Fruit fly (Drosophila melanogaster) whole organism, prepupa: ENCODE data around the gene CG15306.

Experiments used
- CG10631 ChIP-seq: fragments of 200-800 bp; sonication (Bioruptor generic); optimal IDR thresholded peaks from 2 replicates; lab custom pipeline; 2016; ENCODE audit warnings: missing biosample characterization, missing genetic modification characterization
- CG10669 ChIP-seq: fragments of 200-800 bp; sonication (Bioruptor generic); optimal IDR thresholded peaks from 3 replicates; lab custom pipeline; 2018; ENCODE audit warnings: missing biosample characterization, mild to moderate bottlenecking, missing genetic modification characterization, moderate library complexity
- CG11294 ChIP-seq: fragments of 200-800 bp; sonication (Bioruptor generic); IDR thresholded peaks from 2 replicates; pipeline ENCODE4 v1.3.6; 2022; ENCODE audit warnings: missing biosample characterization, missing genetic modification characterization
- CG1621 ChIP-seq: fragments of 200-800 bp; sonication (Bioruptor generic); optimal IDR thresholded peaks from 3 replicates; lab custom pipeline; 2018; ENCODE audit warnings: missing biosample characterization, mild to moderate bottlenecking, missing genetic modification characterization
- CG16779 ChIP-seq: fragments of 200-800 bp; sonication (Bioruptor generic); optimal IDR thresholded peaks from 3 replicates; lab custom pipeline; 2017; ENCODE audit warnings: missing biosample characterization, mild to moderate bottlenecking, missing genetic modification characterization
- CG31627 ChIP-seq: fragments of 200-800 bp; sonication (Bioruptor generic); optimal IDR thresholded peaks from 3 replicates; lab custom pipeline; 2016; ENCODE audit warnings: missing biosample characterization, missing genetic modification characterization
- CG34406 ChIP-seq: fragments of 200-800 bp; sonication (Bioruptor generic); optimal IDR thresholded peaks from 3 replicates; lab custom pipeline; 2016; ENCODE audit warnings: missing biosample characterization, missing genetic modification characterization
- CG4318 ChIP-seq: fragments of 200-800 bp; sonication (Bioruptor generic); optimal IDR thresholded peaks from 3 replicates; lab custom pipeline; 2017; ENCODE audit warnings: missing biosample characterization, mild to moderate bottlenecking, missing genetic modification characterization
- CG6163 ChIP-seq: fragments of 200-800 bp; sonication (Bioruptor generic); IDR thresholded peaks from 3 replicates; pipeline ENCODE4 v1.3.6; 2022; ENCODE audit warnings: missing biosample characterization, missing genetic modification characterization
- CG6276 ChIP-seq: fragments of 200-800 bp; sonication (Bioruptor generic); optimal IDR thresholded peaks from 2 replicates; lab custom pipeline; 2017; ENCODE audit warnings: missing biosample characterization, mild to moderate bottlenecking, missing genetic modification characterization
- CG6808 ChIP-seq: fragments of 200-800 bp; sonication (Bioruptor generic); optimal IDR thresholded peaks from 3 replicates; lab custom pipeline; 2017; ENCODE audit warnings: missing biosample characterization, missing genetic modification characterization, mild to moderate bottlenecking, moderate library complexity, missing genetic modification reagents
- CG6854 ChIP-seq: fragments of 200-800 bp; sonication (Bioruptor generic); optimal IDR thresholded peaks from 2 replicates; lab custom pipeline; 2017; ENCODE audit warnings: missing biosample characterization, mild to moderate bottlenecking, missing genetic modification characterization
- CG8119 ChIP-seq: fragments of 200-800 bp; sonication (Bioruptor generic); IDR thresholded peaks from 3 replicates; pipeline ENCODE4 v1.3.6; 2022; ENCODE audit warnings: missing biosample characterization, missing genetic modification characterization
- CG8632 ChIP-seq: fragments of 200-800 bp; sonication (Bioruptor generic); optimal IDR thresholded peaks from 3 replicates; lab custom pipeline; 2016; ENCODE audit warnings: missing biosample characterization, missing genetic modification characterization
- Eip75B ChIP-seq: fragments of 200-800 bp; sonication (Bioruptor generic); optimal IDR thresholded peaks from 3 replicates; lab custom pipeline; 2016; ENCODE audit warnings: missing biosample characterization, missing genetic modification characterization
- Eip78C ChIP-seq: fragments of 200-800 bp; sonication (Bioruptor generic); peaks from one replicate; lab custom pipeline; 2016; ENCODE audit warnings: missing biosample characterization, missing genetic modification characterization
- Eip93F ChIP-seq: fragments of 200-800 bp; sonication (Bioruptor generic); optimal IDR thresholded peaks from 2 replicates; lab custom pipeline; 2016; ENCODE audit warnings: missing biosample characterization, mild to moderate bottlenecking, missing genetic modification characterization
- Ets21C ChIP-seq: fragments of 200-800 bp; sonication (Bioruptor generic); optimal IDR thresholded peaks from 3 replicates; lab custom pipeline; 2016; ENCODE audit warnings: missing biosample characterization, missing genetic modification characterization
- Ets96B ChIP-seq: fragments of 200-800 bp; optimal IDR thresholded peaks from 2 replicates; lab custom pipeline; 2019; ENCODE audit warnings: missing biosample characterization, mild to moderate bottlenecking, missing genetic modification characterization, moderate library complexity
- Hr38 ChIP-seq: sonication (Bioruptor generic); optimal IDR thresholded peaks from 2 replicates; lab custom pipeline; 2016; ENCODE audit warnings: missing biosample characterization, missing genetic modification characterization
- Hr39 ChIP-seq: fragments of 200-800 bp; sonication (Bioruptor generic); optimal IDR thresholded peaks from 2 replicates; lab custom pipeline; 2016; ENCODE audit warnings: missing biosample characterization, missing genetic modification characterization
- Met ChIP-seq: fragments of 200-800 bp; sonication (Bioruptor generic); optimal IDR thresholded peaks from 3 replicates; lab custom pipeline; 2016; ENCODE audit warnings: missing biosample characterization, missing genetic modification characterization
- Sox14 ChIP-seq: fragments of 200-800 bp; sonication (Bioruptor generic); optimal IDR thresholded peaks from 3 replicates; lab custom pipeline; 2016; ENCODE audit warnings: missing biosample characterization, missing genetic modification characterization
- achi ChIP-seq: fragments of 200-800 bp; sonication (Bioruptor generic); optimal IDR thresholded peaks from 3 replicates; lab custom pipeline; 2016; ENCODE audit warnings: missing biosample characterization, missing genetic modification characterization
- dsx ChIP-seq: fragments of 200-800 bp; optimal IDR thresholded peaks from 3 replicates; lab custom pipeline; 2019; ENCODE audit warnings: missing biosample characterization, mild to moderate bottlenecking, missing genetic modification characterization, moderate library complexity; ENCODE audit not compliant: poor library complexity, severe bottlenecking
- fd59A ChIP-seq: fragments of 200-800 bp; sonication (Bioruptor generic); optimal IDR thresholded peaks from 2 replicates; lab custom pipeline; 2017; ENCODE audit warnings: missing biosample characterization, mild to moderate bottlenecking, missing genetic modification characterization, missing genetic modification reagents
- fkh ChIP-seq: fragments of 200-800 bp; sonication (Bioruptor generic); optimal IDR thresholded peaks from 3 replicates; lab custom pipeline; 2017; ENCODE audit warnings: missing biosample characterization, mild to moderate bottlenecking, missing genetic modification characterization, moderate library complexity
- lz ChIP-seq: fragments of 200-800 bp; sonication (Bioruptor generic); optimal IDR thresholded peaks from 3 replicates; lab custom pipeline; 2016; ENCODE audit warnings: missing biosample characterization, missing genetic modification characterization
- salr ChIP-seq, 2 experiments: fragments of 200-800 bp; sonication (Bioruptor generic); optimal IDR thresholded peaks; 3 replicates each; lab custom pipeline; 2016 to 2018; ENCODE audit warnings: missing biosample characterization in 2 of 2, missing genetic modification characterization in 2 of 2, mild to moderate bottlenecking in 1 of 2
- spab ChIP-seq: fragments of 200-800 bp; sonication (Bioruptor generic); optimal IDR thresholded peaks from 2 replicates; lab custom pipeline; 2017; ENCODE audit warnings: missing biosample characterization, mild to moderate bottlenecking, missing genetic modification characterization, missing genetic modification reagents
- svp ChIP-seq: fragments of 200-800 bp; sonication (Bioruptor generic); peaks from one replicate; lab custom pipeline; 2016; ENCODE audit warnings: missing biosample characterization, missing genetic modification characterization
- topi ChIP-seq: fragments of 200-800 bp; sonication (Bioruptor generic); optimal IDR thresholded peaks from 3 replicates; lab custom pipeline; 2016; ENCODE audit warnings: missing biosample characterization, missing genetic modification characterization
- vri ChIP-seq: fragments of 200-800 bp; sonication (Bioruptor generic); optimal IDR thresholded peaks from 3 replicates; lab custom pipeline; 2016; ENCODE audit warnings: missing biosample characterization, mild to moderate bottlenecking, missing genetic modification characterization

Gene CG15306

dm6 chrX:10362557-10363366 is 31.1 kb upstream of the CG15306 start (continued):
- TF ChIP-seq CG31627 (GFP tag; lab: Kevin White, UChicago): peak; percentile 38
- TF ChIP-seq Sox14 (GFP tag; lab: Kevin White, UChicago): peak; percentile 26
- TF ChIP-seq CG6808: no peak
- TF ChIP-seq svp: peak; percentile 77
- TF ChIP-seq CG11294 (GFP tag; lab: Robert Waterston, UW): no peak
- no peak for TF ChIP-seq Ets21C
- TF ChIP-seq CG16779 (tag; lab: Kevin White, UChicago): no peak
- TF ChIP-seq CG8119 (GFP tag; lab: Robert Waterston, UW): no peak
- TF ChIP-seq CG10631 (GFP tag; lab: Kevin White, UChicago): peak; percentile 19
- TF ChIP-seq CG1621 (tag; lab: Kevin White, UChicago): no peak
- peak; percentile 3 for TF ChIP-seq CG8632
- no peak for TF ChIP-seq dsx (GFP tag; lab: Kevin White, UChicago)
- no peak for TF ChIP-seq Hr38
- TF ChIP-seq spab (GFP tag; lab: Kevin White, UChicago): no peak
- peak; percentile 4 for TF ChIP-seq CG6276 (GFP tag; lab: Kevin White, UChicago)
- peak; percentile 16 for TF ChIP-seq CG10669 (GFP tag; lab: Kevin White, UChicago)
- TF ChIP-seq CG34406 (GFP tag; lab: Kevin White, UChicago): peak; percentile 23
- 0 out of 3 replicates have a peak, but pooled peaks have one; percentile 39 for TF ChIP-seq CG6163 (GFP tag; lab: Robert Waterston, UW)
- peak; percentile 28 for TF ChIP-seq Eip75B
- TF ChIP-seq, all 60 proteins: peak for 29

DNA sequence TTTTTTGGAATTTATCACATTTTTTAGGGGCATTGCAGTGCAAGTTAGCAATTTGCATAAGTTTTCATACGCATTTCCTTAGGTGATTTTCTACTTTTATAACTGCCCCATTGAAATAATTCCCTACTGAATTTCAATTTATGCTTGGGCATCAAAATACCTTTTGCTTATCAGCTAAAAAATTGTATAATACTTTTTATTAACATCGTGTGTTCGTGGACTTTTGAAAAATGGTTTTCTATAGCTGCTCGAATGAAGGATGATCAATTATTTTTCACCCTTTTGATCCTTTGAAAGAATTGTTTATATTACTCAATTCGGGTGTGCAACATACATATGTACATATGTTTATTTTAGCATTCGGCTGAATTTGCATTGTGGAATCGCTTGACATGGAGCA is 30.5 kb upstream of the CG15306 start:
- no peak for TF ChIP-seq Met
- no peak for TF ChIP-seq CG8632
- no peak for TF ChIP-seq CG6808
- no peak for TF ChIP-seq Eip78C (GFP tag; lab: Kevin White, UChicago)
- TF ChIP-seq CG4318 (GFP tag; lab: Kevin White, UChicago): no peak
- TF ChIP-seq Ets96B: no peak
- TF ChIP-seq fkh: no peak
- TF ChIP-seq CG6854 (GFP tag; lab: Kevin White, UChicago): no peak
- no peak for TF ChIP-seq lz (GFP tag; lab: Kevin White, UChicago)
- no peak for TF ChIP-seq CG10669 (GFP tag; lab: Kevin White, UChicago)
- TF ChIP-seq CG6276 (GFP tag; lab: Kevin White, UChicago): no peak

DNA sequence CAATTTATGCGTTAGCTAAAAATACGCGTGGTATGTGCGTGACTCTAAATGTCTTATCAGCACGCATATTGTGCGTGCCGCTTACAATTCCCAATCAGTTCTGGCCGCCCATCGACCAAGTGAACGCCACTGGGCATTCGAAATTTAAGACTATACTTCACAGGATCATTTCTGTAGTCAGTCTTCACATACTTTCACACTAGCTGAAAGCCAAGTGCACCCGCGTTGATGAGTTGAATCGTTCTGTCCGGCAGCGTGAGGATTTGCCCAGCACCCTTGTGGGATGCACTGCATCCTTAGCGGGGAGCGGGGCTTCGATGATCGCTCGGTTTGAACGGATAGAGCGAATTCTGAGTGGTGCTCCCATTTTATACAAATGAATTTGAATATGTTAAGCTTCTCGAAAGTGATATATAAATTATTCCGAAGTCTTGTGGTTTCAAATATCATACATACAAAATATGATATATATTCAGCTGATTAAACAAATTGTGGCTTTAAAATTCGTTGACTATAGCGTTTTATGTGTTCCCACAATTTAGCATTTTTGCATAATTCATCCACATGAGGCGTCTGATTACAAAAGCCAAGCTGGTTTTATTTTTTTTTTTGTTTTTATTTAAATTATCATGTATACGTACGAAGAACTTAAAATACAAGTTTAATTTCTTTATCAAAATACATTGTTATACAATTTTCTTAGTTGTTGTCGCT is 16.5 kb upstream of the CG15306 start:
- no peak for TF ChIP-seq Hr39
- peak; percentile 35 for TF ChIP-seq Eip78C (GFP tag; lab: Kevin White, UChicago)

- no peak for TF ChIP-seq CG8632
- TF ChIP-seq topi (GFP tag; lab: Kevin White, UChicago): no peak
- TF ChIP-seq vri (GFP tag; lab: Kevin White, UChicago): no peak
- no peak for TF ChIP-seq Eip93F (GFP tag; lab: Kevin White, UChicago)
- TF ChIP-seq lz (GFP tag; lab: Kevin White, UChicago): no peak
- no peak for TF ChIP-seq salr (GFP tag; optimal IDR thresholded peaks at IDR 0.05; lab: Kevin White, UChicago)
Observed at dm6 chrX:10340492-10340891, 8.9 kb upstream of the CG15306 start.

DNA sequence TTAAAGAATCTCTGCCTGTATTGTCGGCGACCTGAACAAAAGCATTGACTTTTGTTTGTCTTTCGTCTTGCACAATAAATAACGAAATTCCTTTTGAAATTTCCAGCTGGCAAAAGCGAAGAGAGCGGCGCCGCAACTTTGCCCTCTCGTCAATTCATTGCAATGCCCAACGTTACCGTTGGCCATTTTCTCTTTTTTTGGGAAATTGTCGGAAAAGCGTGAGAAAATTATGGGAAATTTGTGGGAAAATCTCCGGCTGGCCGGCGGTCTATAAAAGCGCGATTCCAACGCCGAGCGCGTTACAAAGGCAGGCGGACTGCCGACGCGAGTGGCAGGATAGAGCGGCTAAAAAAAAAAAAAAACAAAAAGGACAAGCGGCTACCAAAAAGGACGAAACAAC is 1.7 kb upstream of the CG15306 start, which contains the start of gene CG43740:
CG43740 (plus strand) TSS at position 301 of the 400 bp plus-strand sequence.
- TF ChIP-seq fd59A (no peak), achi (no peak), CG10631 (GFP tag; lab: Kevin White, UChicago) (no peak)
- TF ChIP-seq, all 60 proteins: peak for 0
